Fruit fly (Drosophila melanogaster) whole organism: ENCODE data around the gene sturkopf.

Experiments used
- CG8478 ChIP-seq: fragments of >200 bp; optimal IDR thresholded peaks from 2 replicates; lab custom pipeline; 2018; ENCODE audit warnings: inconsistent platforms
- Dll ChIP-seq: fragments of >200 bp; optimal IDR thresholded peaks from 2 replicates; lab custom pipeline; 2017
- EcR ChIP-seq, 2 experiments: fragments of >200 bp; optimal IDR thresholded peaks; 2 replicates each; lab custom pipeline; 2017; ENCODE audit warnings: missing biosample characterization in 2 of 2, missing genetic modification characterization in 2 of 2, missing genetic modification reagents in 2 of 2
- pan ChIP-seq: fragments of >200 bp; optimal IDR thresholded peaks from 2 replicates; lab custom pipeline; 2017
- psq ChIP-seq: fragments of >200 bp; optimal IDR thresholded peaks from 2 replicates; lab custom pipeline; 2017
- usp ChIP-seq: fragments of >200 bp; optimal IDR thresholded peaks from 2 replicates; lab custom pipeline; 2017; ENCODE audit warnings: missing biosample characterization, missing genetic modification characterization, mixed read lengths

- TF ChIP-seq usp (GFP tag; lab: Kevin White, UChicago) (no peak), pan (no peak), EcR (GFP tag; optimal IDR thresholded peaks at IDR 0.05; lab: Kevin White, UChicago) (no peak), psq (lab: Kevin White, UChicago) (no peak), CG8478 (no peak), Dll (lab: Kevin White, UChicago) (no peak)
These were observed 23.1 kb upstream of the sturkopf start for dm6 chr3L:1335989-1336961.
